Fruit fly (Drosophila melanogaster) whole organism, embryonic: ENCODE results near the gene CG13069.

Experiments
- CG10959 ChIP-seq: fragments of 200-800 bp; sonication (Bioruptor generic); IDR thresholded peaks from 2 replicates; pipeline ENCODE4 v1.3.6; 2022; ENCODE audit warnings: missing biosample characterization, missing genetic modification characterization
- CG11398 ChIP-seq: fragments of 200-800 bp; sonication (Bioruptor generic); optimal IDR thresholded peaks from 2 replicates; lab custom pipeline; 2016; ENCODE audit warnings: missing biosample characterization, missing genetic modification characterization
- CG11504 ChIP-seq: fragments of 200-800 bp; sonication (Bioruptor generic); optimal IDR thresholded peaks from 3 replicates; lab custom pipeline; 2019; ENCODE audit warnings: missing biosample characterization, mild to moderate bottlenecking, missing genetic modification characterization, moderate library complexity
- CG13424 ChIP-seq: fragments of 200-800 bp; sonication (Bioruptor generic); optimal IDR thresholded peaks from 2 replicates; lab custom pipeline; 2019; ENCODE audit warnings: missing biosample characterization, mild to moderate bottlenecking, missing genetic modification characterization, moderate library complexity
- CG14860 ChIP-seq: fragments of 200-800 bp; sonication (Bioruptor generic); IDR thresholded peaks from 3 replicates; pipeline ENCODE4 v1.3.6; 2022; ENCODE audit warnings: missing biosample characterization, missing genetic modification characterization; ENCODE audit not compliant: partially characterized antibody
- CG14965 ChIP-seq: fragments of 200-800 bp; sonication (Bioruptor generic); optimal IDR thresholded peaks from 2 replicates; lab custom pipeline; 2016; ENCODE audit warnings: missing biosample characterization, missing genetic modification characterization, borderline replicate concordance
- CG15269 ChIP-seq: fragments of 200-800 bp; sonication (Bioruptor generic); optimal IDR thresholded peaks from 2 replicates; lab custom pipeline; 2018; ENCODE audit warnings: missing biosample characterization, mild to moderate bottlenecking, missing genetic modification characterization, moderate library complexity
- CG15514 ChIP-seq: fragments of 200-800 bp; sonication (Bioruptor generic); optimal IDR thresholded peaks from 3 replicates; lab custom pipeline; 2017; ENCODE audit warnings: missing biosample characterization, missing genetic modification characterization, mild to moderate bottlenecking, moderate library complexity, missing genetic modification reagents
- CG1647 ChIP-seq: fragments of 200-800 bp; sonication (Bioruptor generic); optimal IDR thresholded peaks from 3 replicates; lab custom pipeline; 2016; ENCODE audit warnings: missing biosample characterization, missing genetic modification characterization
- CG18262 ChIP-seq: fragments of 200-800 bp; optimal IDR thresholded peaks from 3 replicates; lab custom pipeline; 2019; ENCODE audit warnings: missing biosample characterization, mild to moderate bottlenecking, missing genetic modification characterization, moderate library complexity
- CG18619 ChIP-seq: fragments of 200-800 bp; sonication (Bioruptor generic); optimal IDR thresholded peaks from 3 replicates; lab custom pipeline; 2017; ENCODE audit warnings: missing biosample characterization, mild to moderate bottlenecking, missing genetic modification characterization
- CG18764 ChIP-seq: fragments of 200-800 bp; sonication (Bioruptor generic); optimal IDR thresholded peaks from 3 replicates; lab custom pipeline; 2016; ENCODE audit warnings: missing biosample characterization, missing genetic modification characterization
- CG2712 ChIP-seq: fragments of 200-800 bp; optimal IDR thresholded peaks from 3 replicates; lab custom pipeline; 2019; ENCODE audit warnings: missing biosample characterization, mild to moderate bottlenecking, missing genetic modification characterization, moderate library complexity
- CG32532 ChIP-seq: fragments of 200-800 bp; sonication (Bioruptor generic); IDR thresholded peaks from 2 replicates; pipeline ENCODE4 v1.3.6; 2022; ENCODE audit warnings: missing biosample characterization, missing genetic modification characterization
- CG42726 ChIP-seq: fragments of 200-800 bp; sonication (Bioruptor generic); IDR thresholded peaks from 2 replicates; pipeline ENCODE4 v1.3.6; 2022; ENCODE audit warnings: missing biosample characterization, missing genetic modification characterization; ENCODE audit not compliant: partially characterized antibody
- CG5180 ChIP-seq: fragments of 200-800 bp; sonication (Bioruptor generic); optimal IDR thresholded peaks from 3 replicates; lab custom pipeline; 2017; ENCODE audit warnings: missing biosample characterization, missing genetic modification characterization, mild to moderate bottlenecking, moderate library complexity, missing genetic modification reagents
- CG7987 ChIP-seq: fragments of 200-800 bp; sonication (Bioruptor generic); optimal IDR thresholded peaks from 2 replicates; lab custom pipeline; 2018; ENCODE audit warnings: missing biosample characterization, mild to moderate bottlenecking, missing genetic modification characterization, moderate library complexity
- CG8290 ChIP-seq, 3 experiments: fragments of 200-800 bp; sonication (Bioruptor generic); optimal IDR thresholded peaks; 2 replicates each; lab custom pipeline; 2016 to 2019; ENCODE audit warnings: missing biosample characterization in 3 of 3, missing genetic modification characterization in 3 of 3, mild to moderate bottlenecking in 2 of 3, moderate library complexity in 1 of 3
- Camta ChIP-seq: fragments of 200-800 bp; sonication (Bioruptor generic); optimal IDR thresholded peaks from 2 replicates; lab custom pipeline; 2016; ENCODE audit warnings: missing biosample characterization, missing genetic modification characterization
- Dip3 ChIP-seq: fragments of 200-800 bp; sonication (Bioruptor generic); optimal IDR thresholded peaks from 3 replicates; lab custom pipeline; 2016; ENCODE audit warnings: missing biosample characterization, missing genetic modification characterization
- Ets65A ChIP-seq: fragments of 200-800 bp; sonication (Bioruptor generic); peaks from one replicate; lab custom pipeline; 2016; ENCODE audit warnings: missing biosample characterization, missing genetic modification characterization
- Hand ChIP-seq: fragments of 200-800 bp; sonication (Bioruptor generic); optimal IDR thresholded peaks from 2 replicates; lab custom pipeline; 2017; ENCODE audit warnings: mild to moderate bottlenecking, missing biosample characterization, missing genetic modification reagents, missing genetic modification characterization
- Hey ChIP-seq: fragments of 200-800 bp; sonication (Bioruptor generic); optimal IDR thresholded peaks from 3 replicates; lab custom pipeline; 2018; ENCODE audit warnings: missing biosample characterization, mild to moderate bottlenecking, missing genetic modification characterization
- HmgD ChIP-seq: fragments of 200-800 bp; sonication (Bioruptor generic); optimal IDR thresholded peaks from 3 replicates; lab custom pipeline; 2016; ENCODE audit warnings: missing biosample characterization, missing genetic modification characterization
- Lim3 ChIP-seq: fragments of 200-800 bp; sonication (Bioruptor generic); IDR thresholded peaks from 2 replicates; pipeline ENCODE4 v1.3.6; 2022; ENCODE audit warnings: missing biosample characterization, missing genetic modification characterization
- Lpt ChIP-seq: fragments of >200 bp; optimal IDR thresholded peaks from 2 replicates; lab custom pipeline; 2018; ENCODE audit warnings: missing biosample characterization, missing genetic modification characterization
- MESR4 ChIP-seq: fragments of 200-800 bp; sonication (Bioruptor generic); optimal IDR thresholded peaks from 2 replicates; lab custom pipeline; 2018; ENCODE audit warnings: missing biosample characterization, mild to moderate bottlenecking, missing genetic modification characterization, moderate library complexity
- Tbp ChIP-seq: fragments of >200 bp; optimal IDR thresholded peaks from 2 replicates; lab custom pipeline; 2018; ENCODE audit warnings: missing biosample characterization, missing genetic modification characterization
- ase ChIP-seq: fragments of 200-800 bp; sonication (Bioruptor generic); IDR thresholded peaks from 3 replicates; pipeline ENCODE4 v1.3.6; 2022; ENCODE audit warnings: missing biosample characterization, missing genetic modification characterization
- bigmax ChIP-seq: fragments of 200-800 bp; sonication (Bioruptor generic); optimal IDR thresholded peaks from 2 replicates; lab custom pipeline; 2018; ENCODE audit warnings: missing biosample characterization, mild to moderate bottlenecking, missing genetic modification characterization
- bsh ChIP-seq, 2 experiments: fragments of 200-800 bp; sonication (Bioruptor generic); optimal IDR thresholded peaks; 2 replicates each; lab custom pipeline; 2017 to 2018; ENCODE audit warnings: mild to moderate bottlenecking in 2 of 2, missing biosample characterization in 2 of 2, missing genetic modification characterization in 2 of 2, moderate library complexity in 1 of 2
- emc ChIP-seq: fragments of 200-800 bp; sonication (Bioruptor generic); optimal IDR thresholded peaks from 2 replicates; lab custom pipeline; 2016; ENCODE audit warnings: missing biosample characterization, missing genetic modification characterization
- her ChIP-seq: fragments of 200-800 bp; sonication (Bioruptor generic); optimal IDR thresholded peaks from 2 replicates; lab custom pipeline; 2016; ENCODE audit warnings: missing biosample characterization, missing genetic modification characterization
- inv ChIP-seq: fragments of 200-800 bp; sonication (Bioruptor generic); IDR thresholded peaks from 2 replicates; pipeline ENCODE4 v1.3.6; 2022; ENCODE audit warnings: missing biosample characterization, missing genetic modification characterization; ENCODE audit not compliant: partially characterized antibody
- jigr1 ChIP-seq: fragments of 200-800 bp; sonication (Bioruptor generic); IDR thresholded peaks from 3 replicates; pipeline ENCODE4 v1.3.6; 2022; ENCODE audit warnings: missing biosample characterization, missing genetic modification characterization
- mld ChIP-seq: fragments of 200-800 bp; sonication (Bioruptor generic); IDR thresholded peaks from 3 replicates; pipeline ENCODE4 v1.3.6; 2022; ENCODE audit warnings: missing biosample characterization, missing genetic modification characterization; ENCODE audit not compliant: partially characterized antibody
- nmo ChIP-seq: fragments of 200-800 bp; sonication (Bioruptor generic); optimal IDR thresholded peaks from 2 replicates; lab custom pipeline; 2018; ENCODE audit warnings: missing biosample characterization, mild to moderate bottlenecking, missing genetic modification characterization, moderate library complexity
- nom ChIP-seq: fragments of 200-800 bp; sonication (Bioruptor generic); optimal IDR thresholded peaks from 2 replicates; lab custom pipeline; 2017; ENCODE audit warnings: missing biosample characterization, missing genetic modification characterization, mild to moderate bottlenecking, moderate library complexity, missing genetic modification reagents
- pb ChIP-seq: fragments of 200-800 bp; sonication (Bioruptor generic); optimal IDR thresholded peaks from 3 replicates; lab custom pipeline; 2016; ENCODE audit warnings: missing biosample characterization, missing genetic modification characterization
- pnt ChIP-seq: fragments of 200-800 bp; sonication (Bioruptor generic); optimal IDR thresholded peaks from 3 replicates; lab custom pipeline; 2016; ENCODE audit warnings: missing biosample characterization, missing genetic modification characterization
- salm ChIP-seq: fragments of 200-800 bp; sonication (Bioruptor generic); optimal IDR thresholded peaks from 2 replicates; lab custom pipeline; 2018; ENCODE audit warnings: missing biosample characterization, mild to moderate bottlenecking, missing genetic modification characterization
- sc ChIP-seq, 3 experiments: fragments of >200 bp in 2 of 3; fragments of 200-800 bp in 1 of 3; sonication (Bioruptor generic) in 1 of 3; optimal IDR thresholded peaks; 2 replicates in 2 of 3; 3 replicates in 1 of 3; lab custom pipeline; 2017; ENCODE audit warnings: mild to moderate bottlenecking in 1 of 3, missing biosample characterization in 1 of 3, missing genetic modification characterization in 1 of 3, missing genetic modification reagents in 1 of 3
- sob ChIP-seq: fragments of 200-800 bp; sonication (Bioruptor generic); IDR thresholded peaks from 2 replicates; pipeline ENCODE4 v1.3.6; 2022; ENCODE audit warnings: missing biosample characterization, missing genetic modification characterization
- sqz ChIP-seq: fragments of 200-800 bp; sonication (Bioruptor generic); optimal IDR thresholded peaks from 3 replicates; lab custom pipeline; 2018; ENCODE audit warnings: missing biosample characterization, mild to moderate bottlenecking, missing genetic modification characterization
- tgo ChIP-seq: fragments of 200-800 bp; sonication (Bioruptor generic); IDR thresholded peaks from 3 replicates; pipeline ENCODE4 v1.3.6; 2022; ENCODE audit warnings: missing biosample characterization, missing genetic modification characterization
- trh ChIP-seq: fragments of 200-800 bp; sonication (Bioruptor generic); optimal IDR thresholded peaks from 2 replicates; lab custom pipeline; 2016; ENCODE audit warnings: missing biosample characterization, missing genetic modification characterization
- yki ChIP-seq: fragments of >200 bp; optimal IDR thresholded peaks from 3 replicates; lab custom pipeline; 2018
- zf30C ChIP-seq: fragments of 200-800 bp; sonication (Bioruptor generic); optimal IDR thresholded peaks from 3 replicates; lab custom pipeline; 2018; ENCODE audit warnings: missing biosample characterization, mild to moderate bottlenecking, missing genetic modification characterization
- zfh1 ChIP-seq: fragments of 200-800 bp; sonication (Bioruptor generic); IDR thresholded peaks from 3 replicates; pipeline ENCODE4 v1.3.6; 2022; ENCODE audit warnings: missing biosample characterization, missing genetic modification characterization

Gene CG13069

DNA sequence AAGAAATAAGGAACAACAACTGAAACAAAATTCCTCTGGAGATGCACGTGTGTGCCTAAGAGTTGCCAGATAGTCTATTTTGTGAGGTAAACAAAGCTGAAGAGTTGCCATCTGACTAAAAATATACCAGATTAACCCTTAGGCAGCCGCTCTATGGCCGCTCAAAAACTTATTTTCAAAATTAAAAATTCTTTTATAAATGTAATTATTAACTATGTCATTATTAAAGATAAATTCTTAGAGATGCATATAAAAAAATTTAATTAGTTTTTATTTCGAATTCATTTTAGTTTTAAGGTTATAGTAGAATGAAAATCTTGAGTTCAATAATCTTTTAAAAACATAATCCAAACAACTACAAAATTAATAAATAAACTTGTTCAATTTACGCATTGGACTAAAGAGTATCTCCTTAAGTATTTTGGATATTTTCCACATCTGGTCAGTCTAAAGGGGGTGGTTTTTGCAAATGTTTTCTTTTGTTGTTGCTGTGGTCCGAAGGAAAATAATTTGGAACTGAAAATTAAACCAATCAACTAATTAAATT lies 36.5 kb upstream of the CG13069 start, which contains the start of gene Tmx3 (continued):
- no peak for TF ChIP-seq sqz (GFP tag; lab: Kevin White, UChicago)
- TF ChIP-seq nmo (GFP tag; lab: Kevin White, UChicago): peak; percentile 96
- TF ChIP-seq CG7987 (GFP tag; lab: Kevin White, UChicago): no peak
- peak; percentile 41 for TF ChIP-seq Hand (GFP tag; lab: Kevin White, UChicago)
- no peak for TF ChIP-seq bigmax
- no peak for TF ChIP-seq CG14965
- TF ChIP-seq her (GFP tag; lab: Kevin White, UChicago): peak; percentile 9
- peak; percentile 90 for TF ChIP-seq CG15269 (tag; lab: Kevin White, UChicago)
- no peak for TF ChIP-seq zf30C (GFP tag; lab: Kevin White, UChicago)
- TF ChIP-seq sob: peak; percentile 95
- TF ChIP-seq CG10959 (GFP tag; lab: Robert Waterston, UW): peak; percentile 99
- peak; percentile 84 for TF ChIP-seq CG18619 (GFP tag; lab: Kevin White, UChicago)
- TF ChIP-seq inv (GFP tag; lab: Robert Waterston, UW): no peak
- TF ChIP-seq Lpt (GFP tag; lab: Kevin White, UChicago): no peak
- peak; percentile 69 for TF ChIP-seq CG15514 (GFP tag; lab: Kevin White, UChicago)
- peak; percentile 72 for TF ChIP-seq Dip3 (GFP tag; lab: Kevin White, UChicago)
- TF ChIP-seq CG32532 (GFP tag; lab: Robert Waterston, UW): peak; percentile 96
- peak; percentile 86 for TF ChIP-seq ase (GFP tag; lab: Robert Waterston, UW)
- TF ChIP-seq salm: no peak
- peak; percentile 20 for TF ChIP-seq Camta (GFP tag; lab: Kevin White, UChicago)
- peak; percentile 53 for TF ChIP-seq CG18764
- peak; percentile 83 for TF ChIP-seq CG8290 (GFP tag; optimal IDR thresholded peaks at IDR 0.05; lab: Kevin White, UChicago)
- TF ChIP-seq CG8290 (tag; optimal IDR thresholded peaks at IDR 0.05; lab: Kevin White, UChicago): peak in 1 of 2 experiments; percentile 19
- peak; percentile 77 for TF ChIP-seq trh
- TF ChIP-seq CG18262 (tag; lab: Kevin White, UChicago): peak; percentile 91
- no peak for TF ChIP-seq Hey (tag; lab: Kevin White, UChicago)
- TF ChIP-seq CG14860: no peak
- no peak for TF ChIP-seq MESR4 (GFP tag; lab: Kevin White, UChicago)
- TF ChIP-seq yki (lab: Kevin White, UChicago): no peak
- 0 out of 2 replicates have a peak, but pooled peaks have one; percentile 32 for TF ChIP-seq Lim3
- peak; percentile 19 for TF ChIP-seq emc (GFP tag; lab: Kevin White, UChicago)
- peak; percentile 92 for TF ChIP-seq CG13424
- TF ChIP-seq nom (GFP tag; lab: Kevin White, UChicago): peak; percentile 51
- TF ChIP-seq tgo (GFP tag; lab: Robert Waterston, UW): peak; percentile 94
- TF ChIP-seq bsh (GFP tag; optimal IDR thresholded peaks at IDR 0.05; lab: Kevin White, UChicago): peak in 1 of 2 experiments; percentile 90
- TF ChIP-seq zfh1: peak; percentile 88
- peak; percentile 9 for TF ChIP-seq CG5180 (GFP tag; lab: Kevin White, UChicago)
- peak; percentile 39 for TF ChIP-seq CG1647 (GFP tag; lab: Kevin White, UChicago)
- peak; percentile 77 for TF ChIP-seq jigr1 (GFP tag; lab: Robert Waterston, UW)
- TF ChIP-seq CG42726 (GFP tag; lab: Robert Waterston, UW): no peak
- peak; percentile 91 for TF ChIP-seq CG11504 (tag; lab: Kevin White, UChicago)
- TF ChIP-seq pb (GFP tag; lab: Kevin White, UChicago): no peak
- TF ChIP-seq sc (optimal IDR thresholded peaks at IDR 0.05; lab: Kevin White, UChicago): no peak
- peak; percentile 74 for TF ChIP-seq sc (GFP tag; optimal IDR thresholded peaks at IDR 0.05; lab: Kevin White, UChicago)
- no peak for TF ChIP-seq Tbp
- peak; percentile 55 for TF ChIP-seq pnt (GFP tag; lab: Kevin White, UChicago)
- no peak for TF ChIP-seq CG11398 (GFP tag; lab: Kevin White, UChicago)
- no peak for TF ChIP-seq mld (GFP tag; lab: Robert Waterston, UW)
- peak; percentile 93 for TF ChIP-seq CG2712
- TF ChIP-seq HmgD (GFP tag; lab: Kevin White, UChicago): no peak
- TF ChIP-seq Ets65A (GFP tag; lab: Kevin White, UChicago): peak; percentile 95
